Worm (Caenorhabditis elegans): ENCODE results near the gene cku-80.

The cku-80 gene

ce11 chrIII:4470793-4471192 is 51.1 kb downstream of the cku-80 start (continued):
- TF ChIP-seq ccch-3 (GFP tag; optimal IDR thresholded peaks at IDR 0.05) (no peak), rec-8 (tag; optimal IDR thresholded peaks at IDR 0.05) (peak; percentile 60 to 83), xnd-1 (tag; optimal IDR thresholded peaks at IDR 0.05) (peak; percentile 20), mes-4 (tag; optimal IDR thresholded peaks at IDR 0.05) (peak; percentile 78), lag-1 (GFP tag; IDR thresholded peaks at IDR 0.05) (no peak), F57A8.1 (GFP tag; optimal IDR thresholded peaks at IDR 0.05) (no peak), ztf-26 (tag; optimal IDR thresholded peaks at IDR 0.05) (peak; percentile 66), efl-1 (GFP tag; optimal IDR thresholded peaks at IDR 0.05) (no peak), atf-7 (tag; optimal IDR thresholded peaks at IDR 0.05) (peak; percentile 72), Y56A3A.18 (GFP tag; IDR thresholded peaks at IDR 0.05) (peak; percentile 78; the same call in 1 of the 2 replicates), F23B12.7 (tag; optimal IDR thresholded peaks at IDR 0.05; ENCODE audit: insufficient read depth) (peak; percentile 93), nhr-179 (tag; optimal IDR thresholded peaks at IDR 0.05) (no peak), nhr-90 (tag; optimal IDR thresholded peaks at IDR 0.05) (peak; percentile 87), hrde-1 (tag; optimal IDR thresholded peaks at IDR 0.05; ENCODE audit: borderline replicate concordance) (peak; percentile 64), F55B11.4 (tag; optimal IDR thresholded peaks at IDR 0.05; ENCODE audit: borderline replicate concordance, insufficient read depth) (no peak), egl-44 (GFP tag; IDR thresholded peaks at IDR 0.05) (peak; percentile 82; the same call in 1 of the 2 replicates), T07F8.4 (tag; optimal IDR thresholded peaks at IDR 0.05) (peak; percentile 53), F33H1.4 (GFP tag; IDR thresholded peaks at IDR 0.05) (peak; percentile 58), cebp-1 (GFP tag; IDR thresholded peaks at IDR 0.05) (no peak), cebp-1 (tag; optimal IDR thresholded peaks at IDR 0.05) (peak; percentile 72), lsy-27 (tag; optimal IDR thresholded peaks at IDR 0.05; ENCODE audit: borderline replicate concordance, insufficient read depth) (no peak), ztf-28 (GFP tag; IDR thresholded peaks at IDR 0.05) (0 out of 2 replicates have a peak, but pooled peaks have one; percentile 53), aptf-3 (GFP tag; IDR thresholded peaks at IDR 0.05) (0 out of 2 replicates have a peak, but pooled peaks have one; percentile 75), C06A6.2 (GFP tag; conservative IDR thresholded peaks at IDR 0.05) (peak; percentile 73), B0336.3 (GFP tag; IDR thresholded peaks at IDR 0.05) (0 out of 2 replicates have a peak, but pooled peaks have one; percentile 44), ZK185.1 (tag; optimal IDR thresholded peaks at IDR 0.05; ENCODE audit: poor library complexity, severe bottlenecking) (peak; percentile 90), nhr-80 (tag; optimal IDR thresholded peaks at IDR 0.05) (peak; percentile 14), ceh-40 (GFP tag; IDR thresholded peaks at IDR 0.05) (0 out of 2 replicates have a peak, but pooled peaks have one; percentile 57), die-1 (tag; optimal IDR thresholded peaks at IDR 0.05) (peak; percentile 80), dpff-1 (tag; optimal IDR thresholded peaks at IDR 0.05) (peak; percentile 81), sdz-38 (tag; optimal IDR thresholded peaks at IDR 0.05) (no peak), nfya-2 (GFP tag; IDR thresholded peaks at IDR 0.05) (no peak), F37B4.10 (GFP tag; IDR thresholded peaks at IDR 0.05) (no peak), nhr-27 (tag; optimal IDR thresholded peaks at IDR 0.05) (peak; percentile 42), ceh-100 (GFP tag; IDR thresholded peaks at IDR 0.05) (peak; percentile 61), C17E4.6 (GFP tag; IDR thresholded peaks at IDR 0.05) (0 out of 2 replicates have a peak, but pooled peaks have one; percentile 36), tlf-1 (GFP tag; optimal IDR thresholded peaks at IDR 0.05) (peak; percentile 13), madf-6 (GFP tag; IDR thresholded peaks at IDR 0.05) (peak; percentile 77), Y67H2A.10 (GFP tag; conservative IDR thresholded peaks at IDR 0.05) (peak; percentile 72), egrh-3 (GFP tag; IDR thresholded peaks at IDR 0.05) (no peak; the same call in 1 of the 2 replicates), madf-10 (tag; optimal IDR thresholded peaks at IDR 0.05) (peak; percentile 72), attf-3 (GFP tag; conservative IDR thresholded peaks at IDR 0.05) (no peak; the same call in 1 of the 2 replicates), F22D6.2 (tag; optimal IDR thresholded peaks at IDR 0.05) (no peak), hlh-12 (tag; optimal IDR thresholded peaks at IDR 0.05) (no peak), let-526 (GFP tag; IDR thresholded peaks at IDR 0.05) (peak; percentile 67; the same call in 1 of the 2 replicates), ets-4 (GFP tag; optimal IDR thresholded peaks at IDR 0.05) (no peak), dpl-1 (GFP tag; optimal IDR thresholded peaks at IDR 0.05) (no peak), mcd-1 (GFP tag; IDR thresholded peaks at IDR 0.05) (peak; percentile 70)

All from whole organism, young adult.